Worm (Caenorhabditis elegans) whole organism, L4 larva: ENCODE measurements around the gene T15B7.14.

Experiments used
- F26F4.8 ChIP-seq: fragments of 200-800 bp; sonication (Bioruptor generic); conservative IDR thresholded peaks from 2 replicates; pipeline ENCODE4 v1.3.6; 2022; ENCODE audit warnings: missing genetic modification characterization, missing compliant biosample characterization
- F44E2.7 ChIP-seq: fragments of 200-800 bp; sonication (Bioruptor generic); IDR thresholded peaks from 2 replicates; pipeline ENCODE4 v2.1.2; 2022; ENCODE audit warnings: missing genetic modification characterization, missing compliant biosample characterization
- T26A8.4 ChIP-seq: fragments of 200-800 bp; sonication (Bioruptor generic); IDR thresholded peaks from 2 replicates; pipeline ENCODE4 v1.3.6; 2022; ENCODE audit warnings: missing genetic modification characterization, missing compliant biosample characterization
- Y105C5A.15 ChIP-seq: fragments of 200-800 bp; sonication (Bioruptor generic); IDR thresholded peaks from 2 replicates; pipeline ENCODE4 v1.3.6; 2022; ENCODE audit warnings: missing genetic modification characterization, missing compliant biosample characterization
- Y48G9A.11 ChIP-seq: fragments of 200-800 bp; sonication (Bioruptor generic); IDR thresholded peaks from 2 replicates; pipeline ENCODE4 v1.3.6; 2022; ENCODE audit warnings: missing genetic modification reagents, missing genetic modification characterization, missing compliant biosample characterization
- Y75B8A.6 ChIP-seq: fragments of 200-800 bp; sonication (Bioruptor generic); IDR thresholded peaks from 2 replicates; pipeline ENCODE4 v1.3.6; 2022; ENCODE audit warnings: missing genetic modification reagents, missing genetic modification characterization, missing compliant biosample characterization
- aha-1 ChIP-seq: fragments of 150-350 bp; peaks from one replicate; lab custom pipeline; 2014; ENCODE audit warnings: missing biosample characterization, missing genetic modification characterization
- ceh-44 ChIP-seq: fragments of 200-800 bp; sonication (Bioruptor generic); IDR thresholded peaks from 2 replicates; pipeline ENCODE4 v1.3.6; 2022; ENCODE audit warnings: missing genetic modification reagents, missing genetic modification characterization, missing compliant biosample characterization
- ces-1 ChIP-seq: fragments of 150-350 bp; sonication (generic microtip); optimal IDR thresholded peaks from 4 replicates; lab custom pipeline; 2014; ENCODE audit warnings: missing biosample characterization, missing genetic modification reagents, missing genetic modification characterization
- daf-19 ChIP-seq: fragments of 200-800 bp; sonication (Bioruptor generic); conservative IDR thresholded peaks from 2 replicates; pipeline ENCODE4 v1.3.6; 2022; ENCODE audit warnings: missing genetic modification characterization, missing compliant biosample characterization
- dmd-6 ChIP-seq: fragments of 200-800 bp; sonication (Bioruptor generic); IDR thresholded peaks from 2 replicates; pipeline ENCODE4 v1.3.6; 2022; ENCODE audit warnings: missing genetic modification reagents, missing genetic modification characterization, missing compliant biosample characterization
- dmd-8 ChIP-seq: fragments of 200-800 bp; sonication (Bioruptor generic); IDR thresholded peaks from 2 replicates; pipeline ENCODE4 v1.3.6; 2022; ENCODE audit warnings: missing genetic modification characterization, missing compliant biosample characterization
- dve-1 ChIP-seq: sonication (generic microtip); optimal IDR thresholded peaks from 2 replicates; lab custom pipeline; 2017; ENCODE audit warnings: antibody characterized with exemption, mild to moderate bottlenecking, missing genetic modification characterization, missing compliant biosample characterization; ENCODE audit not compliant: insufficient read depth
- gei-8 ChIP-seq: fragments of 200-800 bp; sonication (Bioruptor generic); optimal IDR thresholded peaks from 2 replicates; lab custom pipeline; 2018; ENCODE audit warnings: mild to moderate bottlenecking, missing genetic modification characterization, missing compliant biosample characterization
- hlh-11 ChIP-seq: fragments of 200-800 bp; sonication (Bioruptor generic); optimal IDR thresholded peaks from 2 replicates; lab custom pipeline; 2018; ENCODE audit warnings: mild to moderate bottlenecking, missing genetic modification characterization, missing compliant biosample characterization
- hlh-30 ChIP-seq: sonication (generic microtip); optimal IDR thresholded peaks from 2 replicates; lab custom pipeline; 2017; ENCODE audit warnings: antibody characterized with exemption, mild to moderate bottlenecking, missing genetic modification characterization, missing compliant biosample characterization; ENCODE audit not compliant: insufficient read depth
- hmg-1.1 ChIP-seq: fragments of 200-800 bp; sonication (Bioruptor generic); IDR thresholded peaks from 2 replicates; pipeline ENCODE4 v1.3.6; 2022; ENCODE audit warnings: missing genetic modification reagents, missing genetic modification characterization, missing compliant biosample characterization
- lim-7 ChIP-seq: fragments of 200-800 bp; sonication (Bioruptor generic); IDR thresholded peaks from 2 replicates; pipeline ENCODE4 v1.3.6; 2022; ENCODE audit warnings: missing genetic modification characterization, missing compliant biosample characterization
- lin-15B ChIP-seq: fragments of 150-350 bp; sonication (generic microtip); optimal IDR thresholded peaks from 3 replicates; lab custom pipeline; 2014; ENCODE audit warnings: missing biosample characterization, missing genetic modification characterization
- lin-29 ChIP-seq: fragments of 200-800 bp; sonication (Bioruptor generic); IDR thresholded peaks from 2 replicates; pipeline ENCODE4 v1.3.6; 2022; ENCODE audit warnings: missing genetic modification reagents, missing genetic modification characterization, missing compliant biosample characterization
- lin-39 ChIP-seq: fragments of 150-350 bp; optimal IDR thresholded peaks from 2 replicates; lab custom pipeline; 2014; ENCODE audit warnings: missing biosample characterization, missing genetic modification reagents, missing genetic modification characterization
- lsy-2 ChIP-seq, 2 experiments: fragments of 150-350 bp in 1 of 2; sonication (generic microtip) in 1 of 2; optimal IDR thresholded peaks; 2 replicates each; lab custom pipeline; 2014 to 2017; ENCODE audit warnings: missing biosample characterization in 2 of 2, missing genetic modification characterization in 2 of 2
- mdt-29 ChIP-seq: fragments of 200-800 bp; sonication (Bioruptor generic); IDR thresholded peaks from 2 replicates; pipeline ENCODE4 v1.3.6; 2022; ENCODE audit warnings: missing genetic modification reagents, missing genetic modification characterization, missing compliant biosample characterization
- mes-2 ChIP-seq: sonication (generic microtip); optimal IDR thresholded peaks from 2 replicates; lab custom pipeline; 2016; ENCODE audit warnings: missing genotype, mild to moderate bottlenecking, missing genetic modification characterization, missing compliant biosample characterization; ENCODE audit not compliant: poor library complexity, severe bottlenecking
- nhr-11 ChIP-seq: fragments of 150-350 bp; optimal IDR thresholded peaks from 2 replicates; lab custom pipeline; 2014; ENCODE audit warnings: missing biosample characterization, missing genetic modification characterization
- nhr-42 ChIP-seq: fragments of 200-800 bp; sonication (Bioruptor generic); IDR thresholded peaks from 2 replicates; pipeline ENCODE4 v1.3.6; 2022; ENCODE audit warnings: missing genetic modification characterization, missing compliant biosample characterization
- nhr-76 ChIP-seq: fragments of 150-350 bp; optimal IDR thresholded peaks from 2 replicates; lab custom pipeline; 2014; ENCODE audit warnings: missing biosample characterization, missing genetic modification characterization
- nhr-77 ChIP-seq: fragments of 150-350 bp; optimal IDR thresholded peaks from 2 replicates; lab custom pipeline; 2014; ENCODE audit warnings: missing biosample characterization, missing genetic modification characterization
- pha-4 ChIP-seq, 2 experiments: fragments of 150-350 bp in 1 of 2; fragments of 200-800 bp in 1 of 2; sonication (Bioruptor generic) in 1 of 2; IDR thresholded peaks in 1 of 2; optimal IDR thresholded peaks in 1 of 2; 2 replicates each; pipeline versions ENCODE4 v1.3.6 to Lab custom; 2014 to 2022; ENCODE audit warnings: missing genetic modification characterization in 2 of 2, missing genetic modification reagents in 2 of 2, missing biosample characterization in 1 of 2, missing compliant biosample characterization in 1 of 2
- rbr-2 ChIP-seq: sonication (generic microtip); optimal IDR thresholded peaks from 2 replicates; lab custom pipeline; 2016; ENCODE audit warnings: missing genotype, missing genetic modification characterization, missing compliant biosample characterization
- sdz-12 ChIP-seq: fragments of 200-800 bp; sonication (Bioruptor generic); optimal IDR thresholded peaks from 2 replicates; lab custom pipeline; 2018; ENCODE audit warnings: mild to moderate bottlenecking, missing genetic modification characterization, missing compliant biosample characterization
- set-16 ChIP-seq: fragments of 200-800 bp; sonication (Bioruptor generic); IDR thresholded peaks from 2 replicates; pipeline ENCODE4 v1.3.6; 2022; ENCODE audit warnings: missing genetic modification reagents, missing genetic modification characterization, missing compliant biosample characterization
- skn-1 ChIP-seq: fragments of 150-350 bp; optimal IDR thresholded peaks from 2 replicates; lab custom pipeline; 2014; ENCODE audit warnings: missing biosample characterization, missing genetic modification characterization
- snpc-1.2 ChIP-seq: fragments of 200-800 bp; sonication (Bioruptor generic); IDR thresholded peaks from 2 replicates; pipeline ENCODE4 v1.3.6; 2022; ENCODE audit warnings: missing genetic modification reagents, missing genetic modification characterization, missing compliant biosample characterization
- snpc-4 ChIP-seq: fragments of 150-350 bp; optimal IDR thresholded peaks from 2 replicates; lab custom pipeline; 2014; ENCODE audit warnings: missing biosample characterization, missing genetic modification characterization
- spr-3 ChIP-seq: fragments of 200-800 bp; sonication (Bioruptor generic); optimal IDR thresholded peaks from 2 replicates; lab custom pipeline; 2018; ENCODE audit warnings: mild to moderate bottlenecking, missing genetic modification characterization, missing compliant biosample characterization
- unc-130 ChIP-seq: sonication (generic microtip); optimal IDR thresholded peaks from 2 replicates; lab custom pipeline; 2016; ENCODE audit warnings: missing genetic modification reagents, missing genetic modification characterization, missing compliant biosample characterization
- zfp-3 ChIP-seq: fragments of 200-800 bp; sonication (Bioruptor generic); conservative IDR thresholded peaks from 2 replicates; pipeline ENCODE4 v1.3.6; 2022; ENCODE audit warnings: missing genetic modification reagents, missing genetic modification characterization, missing compliant biosample characterization
- zip-11 ChIP-seq: fragments of 200-800 bp; sonication (Bioruptor generic); IDR thresholded peaks from 2 replicates; pipeline ENCODE4 v1.3.6; 2022; ENCODE audit warnings: missing genetic modification characterization, missing compliant biosample characterization

The T15B7.14 gene

DNA sequence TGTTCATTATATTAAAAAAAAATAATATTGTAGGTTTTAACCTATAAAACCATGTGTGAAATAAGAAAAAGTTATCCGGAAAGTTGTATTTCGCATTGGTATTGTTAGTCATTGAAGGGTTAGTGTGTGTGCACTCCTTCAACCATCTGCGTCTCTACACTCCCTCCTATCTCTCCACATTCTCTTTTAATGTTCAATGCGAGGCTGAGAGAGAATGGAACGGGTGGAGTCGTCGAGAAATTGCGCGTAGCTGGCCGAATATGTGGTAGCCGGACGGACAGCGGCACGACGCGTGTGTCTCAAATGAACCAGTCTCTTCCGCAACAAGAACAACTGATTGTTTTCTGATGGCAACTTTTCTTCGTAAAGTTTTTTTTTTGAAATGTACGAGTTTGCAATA lies 38.2 kb downstream of the T15B7.14 start (continued):
- TF ChIP-seq hlh-30 (tag; lab: Kevin White, UChicago) (peak; percentile 0), lin-39 (tag; lab: Kevin White, UChicago) (no peak)

DNA sequence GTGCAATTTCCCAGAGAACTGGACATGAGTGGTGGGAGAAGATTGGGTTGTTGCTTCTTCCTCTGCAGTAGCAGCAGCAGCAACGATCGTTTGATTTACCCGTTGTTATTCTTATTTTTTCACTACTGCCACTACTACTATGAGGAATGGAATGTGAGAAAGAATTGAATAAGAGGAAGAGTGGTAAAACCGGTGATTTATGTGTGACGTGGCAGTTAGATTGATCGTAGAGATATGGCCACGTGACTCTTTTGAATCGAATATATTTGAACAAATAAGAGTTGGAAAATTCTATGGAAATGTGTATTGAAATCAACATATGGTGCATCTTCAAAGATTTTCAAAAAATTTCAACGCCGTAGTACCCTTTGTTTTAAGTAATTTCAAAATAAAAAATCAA lies 38.9 kb downstream of the T15B7.14 start:
- no peak for TF ChIP-seq lsy-2 (tag; optimal IDR thresholded peaks at IDR 0.05; lab: Kevin White, UChicago)
- TF ChIP-seq F44E2.7 (GFP tag; lab: Robert Waterston, UW): no peak
- TF ChIP-seq T26A8.4 (GFP tag; lab: Robert Waterston, UW): no peak
- TF ChIP-seq Y105C5A.15 (GFP tag; lab: Robert Waterston, UW): no peak
- TF ChIP-seq daf-19 (GFP tag; lab: Robert Waterston, UW): no peak
- no peak for TF ChIP-seq snpc-1.2
- no peak for TF ChIP-seq Y48G9A.11 (GFP tag; lab: Robert Waterston, UW)
- TF ChIP-seq gei-8 (GFP tag; lab: Kevin White, UChicago): no peak
- no peak for TF ChIP-seq mdt-29 (GFP tag; lab: Robert Waterston, UW)
- no peak for TF ChIP-seq F26F4.8 (GFP tag; lab: Robert Waterston, UW)
- no peak for TF ChIP-seq set-16 (GFP tag; lab: Robert Waterston, UW)
- TF ChIP-seq spr-3: no peak
- no peak for TF ChIP-seq lim-7 (GFP tag; lab: Robert Waterston, UW)
- no peak for TF ChIP-seq dve-1 (tag; lab: Kevin White, UChicago)
- TF ChIP-seq nhr-76 (tag; lab: Kevin White, UChicago): no peak
- no peak for TF ChIP-seq Y75B8A.6

DNA sequence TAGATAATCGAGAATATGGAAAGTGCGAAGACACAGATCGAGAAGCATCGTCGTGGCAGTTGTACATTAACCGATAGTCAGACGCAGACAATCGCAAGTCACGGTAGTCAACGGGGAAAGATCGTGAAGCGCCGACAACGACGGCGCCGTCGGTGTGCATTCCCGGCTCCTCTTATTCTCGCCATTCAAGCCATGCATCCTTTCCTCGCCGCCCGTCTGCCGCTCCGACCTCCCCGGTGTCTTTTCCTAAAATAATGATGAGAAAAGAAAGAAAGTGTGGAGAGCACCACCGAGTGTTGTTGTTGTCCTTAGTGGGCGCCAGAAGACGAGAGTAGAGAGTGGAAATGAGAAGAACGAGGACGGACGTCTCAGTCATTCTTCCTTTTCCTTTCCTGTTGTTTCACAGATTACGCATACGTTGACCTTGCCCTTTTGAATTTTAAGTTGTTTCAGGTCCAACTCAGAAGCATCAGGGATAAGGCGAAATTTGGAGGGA lies 41.4 kb downstream of the T15B7.14 start, which contains the start of gene ZC404.1:
TSS of gene ZC404.1 (plus strand) at position 446 of the 496 bp plus-strand sequence.
- TF ChIP-seq rbr-2 (tag; lab: Kevin White, UChicago): peak; percentile 21
- no peak for TF ChIP-seq unc-130 (GFP tag; lab: Kevin White, UChicago)
- TF ChIP-seq hmg-1.1 (GFP tag; lab: Robert Waterston, UW): 0 out of 2 replicates have a peak, but pooled peaks have one; percentile 11
- no peak for TF ChIP-seq lim-7 (GFP tag; lab: Robert Waterston, UW)
- TF ChIP-seq set-16 (GFP tag; lab: Robert Waterston, UW): peak; percentile 62
- TF ChIP-seq mes-2 (tag; lab: Kevin White, UChicago): peak; percentile 28
- TF ChIP-seq, all 104 proteins: peak for 4

DNA sequence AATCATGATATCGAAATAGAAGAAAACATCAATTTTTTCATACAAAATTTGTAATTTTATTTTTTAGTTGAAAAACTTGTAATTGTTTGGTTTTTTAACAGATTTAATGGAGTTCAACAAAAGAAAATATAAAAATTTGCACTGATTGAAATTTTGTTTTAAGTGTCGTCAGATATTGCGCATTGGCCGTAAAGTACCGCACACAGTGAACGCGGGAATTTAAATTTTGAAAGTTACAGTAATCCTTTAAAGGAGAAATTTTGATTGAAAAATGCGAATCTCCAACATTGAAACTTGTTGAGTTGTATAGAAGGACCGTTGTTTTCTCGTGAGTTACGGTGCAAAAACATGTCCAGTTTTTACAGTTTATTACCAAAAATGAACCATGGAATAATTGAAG lies 42.2 kb downstream of the T15B7.14 start:
- TF ChIP-seq dmd-8 (GFP tag; lab: Robert Waterston, UW) (no peak), lsy-2 (tag; optimal IDR thresholded peaks at IDR 0.05; lab: Kevin White, UChicago) (peak in 1 of 2 experiments; percentile 8), ceh-44 (GFP tag; lab: Robert Waterston, UW) (no peak), aha-1 (tag; lab: Kevin White, UChicago) (no peak)
- TF ChIP-seq, all 104 proteins: peak for 1

DNA sequence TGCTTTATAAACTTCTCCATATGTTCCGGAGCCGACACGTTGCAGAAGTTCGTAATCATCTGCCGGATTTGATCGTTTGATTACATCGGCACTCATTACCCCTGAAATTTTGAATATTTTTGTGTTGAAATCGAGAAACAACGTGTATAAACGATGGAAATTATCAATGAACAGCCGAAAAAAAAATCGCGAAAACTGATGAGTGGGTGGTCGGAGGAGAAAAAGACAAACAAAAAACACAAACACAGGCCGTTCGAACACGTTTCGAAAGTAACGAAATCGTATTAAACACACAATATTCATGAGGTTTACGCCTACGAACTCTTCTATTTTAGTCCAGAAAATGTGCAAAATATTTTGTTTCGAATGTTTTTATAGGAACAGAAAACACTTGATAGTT lies 42.6 kb downstream of the T15B7.14 start, which contains the start of gene gck-2:
TSS of gene gck-2 (minus strand) at position 101 of the 400 bp plus-strand sequence.
- TF ChIP-seq nhr-42 (no peak), pha-4 (GFP tag; IDR thresholded peaks at IDR 0.05; lab: Robert Waterston, UW) (no peak), pha-4 (tag; optimal IDR thresholded peaks at IDR 0.05; lab: Kevin White, UChicago) (no peak), snpc-4 (no peak), skn-1 (tag; lab: Kevin White, UChicago) (no peak), zip-11 (no peak), hlh-11 (no peak), lin-15B (tag; lab: Kevin White, UChicago) (no peak), sdz-12 (GFP tag; lab: Kevin White, UChicago) (no peak), ces-1 (GFP tag; lab: Kevin White, UChicago) (no peak), nhr-11 (tag; lab: Kevin White, UChicago) (no peak), lin-29 (GFP tag; lab: Robert Waterston, UW) (no peak), dmd-6 (no peak), gei-8 (GFP tag; lab: Kevin White, UChicago) (no peak), zfp-3 (GFP tag; lab: Robert Waterston, UW) (no peak), nhr-77 (tag; lab: Kevin White, UChicago) (no peak)
